Worm (Caenorhabditis elegans) whole organism, young adult: ENCODE data around the gene B0496.11.
A peak's percentile ranks its signal among the peaks of the same experiment; 100 is the strongest.

Source experiments
- B0019.2 ChIP-seq: fragments of 200-800 bp; sonication (Bioruptor generic); conservative IDR thresholded peaks from 2 replicates; pipeline ENCODE4 v1.3.6; 2022; ENCODE audit warnings: missing genetic modification reagents, missing genetic modification characterization, missing compliant biosample characterization
- B0261.1 ChIP-seq: sonication (generic microtip); optimal IDR thresholded peaks from 2 replicates; lab custom pipeline; 2016; ENCODE audit warnings: mild to moderate bottlenecking, missing genetic modification characterization, moderate library complexity, missing compliant biosample characterization
- B0336.3 ChIP-seq: fragments of 200-800 bp; sonication (Bioruptor generic); IDR thresholded peaks from 2 replicates; pipeline ENCODE4 v1.3.6; 2022; ENCODE audit warnings: missing genetic modification characterization, missing compliant biosample characterization
- D2030.7 ChIP-seq: fragments of 200-800 bp; sonication (Bioruptor generic); IDR thresholded peaks from 2 replicates; pipeline ENCODE4 v1.3.6; 2022; ENCODE audit warnings: missing genetic modification reagents, missing genetic modification characterization, missing compliant biosample characterization
- F33H1.4 ChIP-seq: fragments of 200-800 bp; sonication (Bioruptor generic); IDR thresholded peaks from 2 replicates; pipeline ENCODE4 v1.3.6; 2022; ENCODE audit warnings: missing genetic modification reagents, missing genetic modification characterization, missing compliant biosample characterization
- F49E8.2 ChIP-seq: sonication (generic microtip); optimal IDR thresholded peaks from 3 replicates; lab custom pipeline; 2017; ENCODE audit warnings: missing genetic modification characterization, mild to moderate bottlenecking, missing compliant biosample characterization, antibody characterized with exemption, moderate library complexity; ENCODE audit not compliant: insufficient read depth
- Y56A3A.18 ChIP-seq: fragments of 200-800 bp; sonication (Bioruptor generic); IDR thresholded peaks from 2 replicates; pipeline ENCODE4 v1.3.6; 2022; ENCODE audit warnings: missing genetic modification reagents, missing genetic modification characterization, missing compliant biosample characterization
- aptf-3 ChIP-seq: fragments of 200-800 bp; sonication (Bioruptor generic); IDR thresholded peaks from 2 replicates; pipeline ENCODE4 v1.3.6; 2022; ENCODE audit warnings: missing genetic modification characterization, missing compliant biosample characterization
- attf-3 ChIP-seq: fragments of 200-800 bp; sonication (Bioruptor generic); conservative IDR thresholded peaks from 2 replicates; pipeline ENCODE4 v1.3.6; 2022; ENCODE audit warnings: missing genetic modification reagents, missing genetic modification characterization, missing compliant biosample characterization
- attf-6 ChIP-seq: fragments of 200-800 bp; sonication (Bioruptor generic); IDR thresholded peaks from 2 replicates; pipeline ENCODE4 v1.3.6; 2022; ENCODE audit warnings: missing genetic modification reagents, missing genetic modification characterization, missing compliant biosample characterization
- bed-1 ChIP-seq: fragments of 200-800 bp; sonication (Bioruptor generic); IDR thresholded peaks from 2 replicates; pipeline ENCODE4 v1.3.6; 2022; ENCODE audit warnings: missing genetic modification reagents, missing genetic modification characterization, missing compliant biosample characterization
- cebp-2 ChIP-seq: fragments of 200-800 bp; sonication (Bioruptor generic); IDR thresholded peaks from 2 replicates; pipeline ENCODE4 v1.3.6; 2022; ENCODE audit warnings: missing genetic modification characterization, missing compliant biosample characterization
- die-1 ChIP-seq: sonication (generic microtip); optimal IDR thresholded peaks from 2 replicates; lab custom pipeline; 2016; ENCODE audit warnings: missing genotype, mild to moderate bottlenecking, missing genetic modification characterization, missing compliant biosample characterization
- dox-1 ChIP-seq: fragments of 200-800 bp; sonication (Bioruptor generic); IDR thresholded peaks from 2 replicates; pipeline ENCODE4 v1.3.6; 2022; ENCODE audit warnings: missing genetic modification reagents, missing genetic modification characterization, missing compliant biosample characterization
- dpl-1 ChIP-seq: fragments of 150-350 bp; optimal IDR thresholded peaks from 2 replicates; lab custom pipeline; 2014; ENCODE audit warnings: missing biosample characterization, missing genetic modification reagents, missing genetic modification characterization
- egl-18 ChIP-seq: fragments of 200-800 bp; sonication (Bioruptor generic); IDR thresholded peaks from 2 replicates; pipeline ENCODE4 v1.3.6; 2022; ENCODE audit warnings: missing genetic modification reagents, missing genetic modification characterization, missing compliant biosample characterization
- ekl-4 ChIP-seq: fragments of 200-800 bp; sonication (Bioruptor generic); IDR thresholded peaks from 2 replicates; pipeline ENCODE4 v1.3.6; 2022; ENCODE audit warnings: missing genetic modification reagents, missing genetic modification characterization, missing compliant biosample characterization
- ets-4 ChIP-seq: fragments of 200-800 bp; sonication (Bioruptor generic); optimal IDR thresholded peaks from 2 replicates; lab custom pipeline; 2018; ENCODE audit warnings: mild to moderate bottlenecking, missing genetic modification characterization, missing compliant biosample characterization
- fkh-3 ChIP-seq: sonication (generic microtip); optimal IDR thresholded peaks from 2 replicates; lab custom pipeline; 2016; ENCODE audit warnings: mild to moderate bottlenecking, missing genetic modification characterization, missing compliant biosample characterization
- hlh-26 ChIP-seq: fragments of 200-800 bp; sonication (Bioruptor generic); conservative IDR thresholded peaks from 2 replicates; pipeline ENCODE4 v1.3.6; 2022; ENCODE audit warnings: missing genetic modification reagents, missing genetic modification characterization, missing compliant biosample characterization
- lin-35 ChIP-seq, 3 experiments: fragments of 150-350 bp in 2 of 3; sonication (generic microtip) in 1 of 3; optimal IDR thresholded peaks; 2 replicates each; lab custom pipeline; 2014 to 2018; ENCODE audit warnings: missing biosample characterization in 3 of 3, missing genetic modification characterization in 3 of 3, missing genetic modification reagents in 3 of 3
- lir-1 ChIP-seq: fragments of 200-800 bp; sonication (Bioruptor generic); conservative IDR thresholded peaks from 2 replicates; pipeline ENCODE4 v1.3.6; 2022; ENCODE audit warnings: missing genetic modification reagents, missing genetic modification characterization, missing compliant biosample characterization
- lsl-1 ChIP-seq: fragments of 200-800 bp; sonication (Bioruptor generic); optimal IDR thresholded peaks from 2 replicates; lab custom pipeline; 2018; ENCODE audit warnings: mild to moderate bottlenecking, missing genetic modification characterization, moderate library complexity, missing compliant biosample characterization
- lsy-27 ChIP-seq: sonication (generic microtip); optimal IDR thresholded peaks from 2 replicates; lab custom pipeline; 2017; ENCODE audit warnings: missing genetic modification characterization, mild to moderate bottlenecking, missing compliant biosample characterization, antibody characterized with exemption, missing genotype, borderline replicate concordance; ENCODE audit not compliant: insufficient read depth
- madf-10 ChIP-seq: sonication (generic microtip); optimal IDR thresholded peaks from 2 replicates; lab custom pipeline; 2016; ENCODE audit warnings: mild to moderate bottlenecking, missing genetic modification characterization, missing compliant biosample characterization
- madf-6 ChIP-seq: fragments of 200-800 bp; sonication (Bioruptor generic); IDR thresholded peaks from 2 replicates; pipeline ENCODE4 v1.3.6; 2022; ENCODE audit warnings: missing genetic modification reagents, missing genetic modification characterization, missing compliant biosample characterization
- madf-8 ChIP-seq: fragments of 200-800 bp; sonication (Bioruptor generic); conservative IDR thresholded peaks from 2 replicates; pipeline ENCODE4 v1.3.6; 2022; ENCODE audit warnings: missing genetic modification reagents, missing genetic modification characterization, missing compliant biosample characterization
- mxl-1 ChIP-seq: sonication (generic microtip); optimal IDR thresholded peaks from 2 replicates; lab custom pipeline; 2016; ENCODE audit warnings: missing genetic modification characterization, missing compliant biosample characterization
- nfya-1 ChIP-seq: sonication (generic microtip); optimal IDR thresholded peaks from 2 replicates; lab custom pipeline; 2017; ENCODE audit warnings: antibody characterized with exemption, missing compliant biosample characterization, missing genetic modification characterization, borderline replicate concordance; ENCODE audit not compliant: insufficient read depth
- nfyb-1 ChIP-seq: fragments of 200-800 bp; sonication (Bioruptor generic); IDR thresholded peaks from 2 replicates; pipeline ENCODE4 v1.3.6; 2022; ENCODE audit warnings: missing genetic modification reagents, missing genetic modification characterization, missing compliant biosample characterization
- nhr-27 ChIP-seq: fragments of 200-800 bp; sonication (Bioruptor generic); optimal IDR thresholded peaks from 2 replicates; lab custom pipeline; 2018; ENCODE audit warnings: mild to moderate bottlenecking, missing genetic modification characterization, moderate library complexity, missing compliant biosample characterization
- pha-4 ChIP-seq: fragments of 150-350 bp; sonication (generic microtip); optimal IDR thresholded peaks from 2 replicates; lab custom pipeline; 2014; ENCODE audit warnings: missing biosample characterization, missing genetic modification reagents, missing genetic modification characterization
- rcor-1 ChIP-seq: fragments of 200-800 bp; sonication (Bioruptor generic); IDR thresholded peaks from 2 replicates; pipeline ENCODE4 v1.3.6; 2022; ENCODE audit warnings: missing genetic modification reagents, missing genetic modification characterization, missing compliant biosample characterization
- repo-1 ChIP-seq: sonication (generic microtip); optimal IDR thresholded peaks from 2 replicates; lab custom pipeline; 2017; ENCODE audit warnings: mild to moderate bottlenecking, missing genetic modification characterization, missing compliant biosample characterization
- sdz-38 ChIP-seq: sonication (generic microtip); optimal IDR thresholded peaks from 2 replicates; lab custom pipeline; 2016; ENCODE audit warnings: missing genotype, missing genetic modification characterization, missing compliant biosample characterization
- sea-2 ChIP-seq: fragments of 200-800 bp; sonication (Bioruptor generic); IDR thresholded peaks from 2 replicates; pipeline ENCODE4 v1.3.6; 2022; ENCODE audit warnings: missing genetic modification characterization, missing compliant biosample characterization
- snpc-1.1 ChIP-seq: sonication (generic microtip); optimal IDR thresholded peaks from 2 replicates; lab custom pipeline; 2017; ENCODE audit warnings: missing genetic modification characterization, mild to moderate bottlenecking, missing compliant biosample characterization, antibody characterized with exemption, moderate library complexity, missing genotype, missing genetic modification reagents; ENCODE audit not compliant: insufficient read depth
- snpc-1.3 ChIP-seq: sonication (generic microtip); optimal IDR thresholded peaks from 2 replicates; lab custom pipeline; 2017; ENCODE audit warnings: missing genetic modification characterization, mild to moderate bottlenecking, missing compliant biosample characterization, antibody characterized with exemption, moderate library complexity, missing genotype, missing genetic modification reagents; ENCODE audit not compliant: insufficient read depth
- snpc-3.4 ChIP-seq: sonication (generic microtip); optimal IDR thresholded peaks from 2 replicates; lab custom pipeline; 2017; ENCODE audit warnings: missing genetic modification characterization, mild to moderate bottlenecking, missing compliant biosample characterization, antibody characterized with exemption, moderate library complexity, missing genotype, missing genetic modification reagents
- tbp1 ChIP-seq: fragments of 200-800 bp; sonication (Bioruptor generic); optimal IDR thresholded peaks from 2 replicates; lab custom pipeline; 2018; ENCODE audit warnings: mild to moderate bottlenecking, missing genetic modification characterization, missing compliant biosample characterization
- xnd-1 ChIP-seq: sonication (generic microtip); optimal IDR thresholded peaks from 2 replicates; lab custom pipeline; 2016; ENCODE audit warnings: missing genotype, missing genetic modification reagents, missing genetic modification characterization, missing compliant biosample characterization
- zfh-2 ChIP-seq: fragments of 200-800 bp; sonication (Bioruptor generic); conservative IDR thresholded peaks from 2 replicates; pipeline ENCODE4 v1.3.6; 2022; ENCODE audit warnings: missing genetic modification reagents, missing genetic modification characterization, missing compliant biosample characterization
- zim-3 ChIP-seq: sonication (generic microtip); optimal IDR thresholded peaks from 2 replicates; lab custom pipeline; 2017; ENCODE audit warnings: mild to moderate bottlenecking, missing genetic modification characterization, moderate library complexity, missing compliant biosample characterization
- ztf-18 ChIP-seq: sonication (generic microtip); optimal IDR thresholded peaks from 2 replicates; lab custom pipeline; 2016; ENCODE audit warnings: missing genotype, mild to moderate bottlenecking, missing genetic modification characterization, missing compliant biosample characterization
- ztf-28 ChIP-seq: fragments of 200-800 bp; sonication (Bioruptor generic); IDR thresholded peaks from 2 replicates; pipeline ENCODE4 v1.3.6; 2022; ENCODE audit warnings: missing genetic modification reagents, missing genetic modification characterization, missing compliant biosample characterization
- ztf-3 ChIP-seq: fragments of 200-800 bp; sonication (Bioruptor generic); optimal IDR thresholded peaks from 2 replicates; lab custom pipeline; 2018; ENCODE audit warnings: mild to moderate bottlenecking, missing genetic modification characterization, missing compliant biosample characterization

The B0496.11 gene

DNA sequence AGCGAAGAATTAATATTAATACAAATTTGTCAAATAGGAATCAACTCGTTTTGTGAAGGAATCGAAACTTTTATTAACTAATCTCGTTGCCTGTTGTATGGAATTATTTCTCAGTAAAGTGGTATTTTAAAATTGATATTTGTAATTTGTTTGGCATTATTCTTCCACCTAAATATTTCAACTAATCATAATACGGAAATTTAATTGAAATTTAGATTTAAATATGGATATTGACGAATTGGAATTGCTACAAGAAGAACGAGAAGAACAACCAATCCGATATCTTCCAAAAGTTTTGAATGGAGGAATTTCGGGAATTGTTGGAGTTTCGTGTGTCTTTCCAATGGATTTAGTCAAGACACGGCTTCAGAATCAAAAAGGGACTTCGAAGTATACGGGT, 41.1 kb upstream of the B0496.11 start, which contains the start of gene slc-25A18.2:
slc-25A18.2 (plus strand) TSS at position 216 of the 400 bp plus-strand sequence.
- TF ChIP-seq die-1 (tag; lab: Kevin White, UChicago) = no peak
- no peak for TF ChIP-seq Y56A3A.18 (GFP tag; lab: Robert Waterston, UW)
- TF ChIP-seq bed-1 (GFP tag; lab: Robert Waterston, UW) = no peak
- no peak for TF ChIP-seq ets-4 (GFP tag; lab: Kevin White, UChicago)
- TF ChIP-seq zim-3 (tag; lab: Kevin White, UChicago) = no peak
- TF ChIP-seq dpl-1 (GFP tag; lab: Kevin White, UChicago) = no peak
- TF ChIP-seq B0336.3 (GFP tag; lab: Robert Waterston, UW) = no peak
- TF ChIP-seq snpc-1.1 (tag; lab: Kevin White, UChicago) = no peak
- TF ChIP-seq repo-1 (tag; lab: Kevin White, UChicago) = no peak
- no peak for TF ChIP-seq nhr-27
- TF ChIP-seq lin-35 (GFP tag; optimal IDR thresholded peaks at IDR 0.05; lab: Kevin White, UChicago) = no peak
- no peak for TF ChIP-seq pha-4 (tag; lab: Kevin White, UChicago)
- TF ChIP-seq sdz-38 = no peak
- no peak for TF ChIP-seq attf-6 (GFP tag; lab: Robert Waterston, UW)
- no peak for TF ChIP-seq zfh-2 (GFP tag; lab: Robert Waterston, UW)
- TF ChIP-seq nfya-1 (tag; lab: Kevin White, UChicago) = no peak
- no peak for TF ChIP-seq fkh-3 (tag; lab: Kevin White, UChicago)
- no peak for TF ChIP-seq nfyb-1 (GFP tag; lab: Robert Waterston, UW)

DNA sequence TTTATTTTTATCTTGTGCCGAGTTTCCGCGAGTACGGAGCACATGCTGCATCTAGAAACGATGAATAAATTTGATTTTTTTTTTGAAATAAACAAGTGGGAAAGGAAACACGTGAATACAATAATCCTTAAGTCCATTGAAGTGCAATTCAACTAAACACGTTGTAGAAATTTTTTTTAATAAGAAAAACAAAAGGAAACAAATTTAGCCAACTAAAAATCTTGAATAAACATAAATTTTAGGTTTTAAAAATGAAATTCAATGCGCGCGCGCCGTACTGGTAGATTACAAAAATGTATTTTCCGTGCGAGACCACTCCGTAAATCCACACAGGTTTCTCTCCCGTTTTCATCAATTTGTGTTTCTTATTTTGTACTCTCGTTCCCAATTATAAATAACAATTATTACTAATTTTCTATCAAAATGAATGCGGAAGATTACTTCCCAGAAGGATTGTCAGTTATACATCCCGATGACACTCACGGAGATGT, 39.4 kb upstream of the B0496.11 start, which contains the start of the genes plk-3 and F55G1.6:
plk-3 (minus strand) TSS at position 51 of the 491 bp plus-strand sequence.
F55G1.6 (plus strand) TSS at position 359 of the 491 bp plus-strand sequence.
- TF ChIP-seq lsy-27 = no peak
- TF ChIP-seq xnd-1 (tag; lab: Kevin White, UChicago) = peak; percentile 63
- TF ChIP-seq madf-8 (GFP tag; lab: Robert Waterston, UW) = peak; percentile 73
- no peak for TF ChIP-seq ztf-18 (tag; lab: Kevin White, UChicago)
- peak; percentile 57 for TF ChIP-seq D2030.7 (GFP tag; lab: Robert Waterston, UW)
- no peak for TF ChIP-seq attf-3 (GFP tag; lab: Robert Waterston, UW)
- TF ChIP-seq madf-10 (tag; lab: Kevin White, UChicago) = no peak
- no peak for TF ChIP-seq sea-2 (GFP tag; lab: Robert Waterston, UW)
- TF ChIP-seq F49E8.2 (tag; lab: Kevin White, UChicago) = peak; percentile 44
- no peak for TF ChIP-seq ztf-28
- TF ChIP-seq cebp-2 = no peak
- TF ChIP-seq B0019.2 (GFP tag; lab: Robert Waterston, UW) = peak; percentile 52; the same call in 1 of the 2 replicates
- TF ChIP-seq aptf-3 (GFP tag; lab: Robert Waterston, UW) = no peak
- TF ChIP-seq tbp1 (GFP tag; lab: Kevin White, UChicago) = peak; percentile 10
- no peak for TF ChIP-seq zfh-2 (GFP tag; lab: Robert Waterston, UW)
- TF ChIP-seq lir-1 (GFP tag; lab: Robert Waterston, UW) = no peak
- no peak for TF ChIP-seq B0261.1 (tag; lab: Kevin White, UChicago)
- peak; percentile 24; the same call in 1 of the 2 replicates for TF ChIP-seq rcor-1 (GFP tag; lab: Robert Waterston, UW)
- TF ChIP-seq snpc-1.3 (tag; lab: Kevin White, UChicago) = peak; percentile 20
- TF ChIP-seq hlh-26 (GFP tag; lab: Robert Waterston, UW) = no peak
- TF ChIP-seq F33H1.4 (GFP tag; lab: Robert Waterston, UW) = peak; percentile 89
- TF ChIP-seq zim-3 (tag; lab: Kevin White, UChicago) = no peak
- TF ChIP-seq dox-1 (GFP tag; lab: Robert Waterston, UW) = no peak
- no peak for TF ChIP-seq ekl-4
- peak; percentile 80 for TF ChIP-seq lsl-1 (GFP tag; lab: Kevin White, UChicago)
- TF ChIP-seq madf-6 = peak; percentile 91
- no peak for TF ChIP-seq mxl-1 (tag; lab: Kevin White, UChicago)
- no peak for TF ChIP-seq egl-18 (GFP tag; lab: Robert Waterston, UW)
- peak; percentile 53 for TF ChIP-seq snpc-3.4
- TF ChIP-seq dpl-1 (GFP tag; lab: Kevin White, UChicago) = peak; percentile 35
- no peak for TF ChIP-seq ztf-3 (GFP tag; lab: Kevin White, UChicago)
